5 worm cellular contexts compared by ENCODE assay signal in genomic region chrX:15849397-15849935, ce11.
TF ChIP-seq lines count a peak whose summit lies in the region.

Gene acl-1 (plus strand): TSS chrX:15849885.

TF ChIP-seq in whole organism, L1 larva, 84 proteins besides CTCF, POLR2A, EP300 and RAD21 (continues in another document):
- peak; percentile 83 to 91 for TF ChIP-seq lsy-2 (tag; optimal IDR thresholded peaks at IDR 0.05; lab: Kevin White, UChicago)
- peak; percentile 94 for TF ChIP-seq egl-13 (tag; optimal IDR thresholded peaks at IDR 0.05; lab: Kevin White, UChicago)
- peak; percentile 60 for TF ChIP-seq elt-2 (tag; optimal IDR thresholded peaks at IDR 0.05; lab: Kevin White, UChicago)
- peak; percentile 88 for TF ChIP-seq swsn-7 (tag; optimal IDR thresholded peaks at IDR 0.05; lab: Kevin White, UChicago)
- peak; percentile 33 for TF ChIP-seq aly-2 (tag; optimal IDR thresholded peaks at IDR 0.05; lab: Kevin White, UChicago)
- no peak for TF ChIP-seq aha-1 (tag; optimal IDR thresholded peaks at IDR 0.05; lab: Kevin White, UChicago)
- TF ChIP-seq blmp-1 (tag; optimal IDR thresholded peaks at IDR 0.05; lab: Kevin White, UChicago) = peak; percentile 10
- TF ChIP-seq nhr-11 (tag; optimal IDR thresholded peaks at IDR 0.05; lab: Kevin White, UChicago) = peak; percentile 61
- peak; percentile 95 for TF ChIP-seq nhr-47 (tag; optimal IDR thresholded peaks at IDR 0.05; lab: Kevin White, UChicago)
- no peak for TF ChIP-seq tlp-1 (tag; optimal IDR thresholded peaks at IDR 0.05; lab: Kevin White, UChicago)
- TF ChIP-seq nhr-85 (tag; lab: Kevin White, UChicago) = peak; percentile 96
- peak; percentile 85 for TF ChIP-seq unc-86 (tag; optimal IDR thresholded peaks at IDR 0.05; lab: Kevin White, UChicago)
- TF ChIP-seq sox-4 (tag; optimal IDR thresholded peaks at IDR 0.05; lab: Kevin White, UChicago) = peak; percentile 90
- peak in 1 of 2 experiments; percentile 83 for TF ChIP-seq ztf-11 (tag; optimal IDR thresholded peaks at IDR 0.05; lab: Kevin White, UChicago)
- TF ChIP-seq ama-1 (optimal IDR thresholded peaks at IDR 0.05; lab: Kevin White, UChicago) = no peak
- no peak for TF ChIP-seq sptf-1 (tag; optimal IDR thresholded peaks at IDR 0.05; lab: Kevin White, UChicago)
- TF ChIP-seq snu-23 (GFP tag; optimal IDR thresholded peaks at IDR 0.05; lab: Kevin White, UChicago) = peak; percentile 95
- peak; percentile 89 for TF ChIP-seq pax-3 (tag; optimal IDR thresholded peaks at IDR 0.05; lab: Kevin White, UChicago)
- TF ChIP-seq xbp-1 (tag; optimal IDR thresholded peaks at IDR 0.05; lab: Kevin White, UChicago) = peak; percentile 90

TF ChIP-seq in whole organism, L3 larva, 47 proteins besides CTCF, POLR2A, EP300 and RAD21 (continues in another document):
- TF ChIP-seq ceh-16 (tag; optimal IDR thresholded peaks at IDR 0.05; lab: Kevin White, UChicago) = no peak
- TF ChIP-seq sea-2 (GFP tag; optimal IDR thresholded peaks at IDR 0.05; lab: Kevin White, UChicago) = no peak
- TF ChIP-seq mml-1 (tag; optimal IDR thresholded peaks at IDR 0.05; lab: Kevin White, UChicago) = no peak
- peak; percentile 22 for TF ChIP-seq nhr-25 (tag; optimal IDR thresholded peaks at IDR 0.05; lab: Kevin White, UChicago)
- TF ChIP-seq R02D3.7 (tag; optimal IDR thresholded peaks at IDR 0.05; lab: Kevin White, UChicago) = peak; percentile 97
- TF ChIP-seq ztf-4 (tag; optimal IDR thresholded peaks at IDR 0.05; lab: Kevin White, UChicago) = no peak
- TF ChIP-seq lin-15B (tag; optimal IDR thresholded peaks at IDR 0.05; lab: Kevin White, UChicago) = peak; percentile 82
- TF ChIP-seq fkh-2 (tag; optimal IDR thresholded peaks at IDR 0.05; lab: Kevin White, UChicago) = no peak
- peak; percentile 47 for TF ChIP-seq nhr-23 (tag; optimal IDR thresholded peaks at IDR 0.05; lab: Kevin White, UChicago)
- no peak for TF ChIP-seq nhr-67 (tag; optimal IDR thresholded peaks at IDR 0.05; lab: Kevin White, UChicago)
- no peak for TF ChIP-seq egl-5 (tag; optimal IDR thresholded peaks at IDR 0.05; lab: Kevin White, UChicago)
- peak; percentile 43 for TF ChIP-seq tbx-2 (tag; optimal IDR thresholded peaks at IDR 0.05; lab: Kevin White, UChicago)
- TF ChIP-seq aly-2 (tag; optimal IDR thresholded peaks at IDR 0.05; lab: Kevin White, UChicago) = no peak
- peak; percentile 62 for TF ChIP-seq snpc-4 (tag; optimal IDR thresholded peaks at IDR 0.05; lab: Kevin White, UChicago)
- peak; percentile 79 for TF ChIP-seq fkh-10 (GFP tag; optimal IDR thresholded peaks at IDR 0.05; lab: Kevin White, UChicago)
- TF ChIP-seq pha-4 (tag; optimal IDR thresholded peaks at IDR 0.05; lab: Kevin White, UChicago) = peak; percentile 80
- peak; percentile 25 for TF ChIP-seq lin-39 (tag; optimal IDR thresholded peaks at IDR 0.05; lab: Kevin White, UChicago)
- no peak for TF ChIP-seq nhr-12 (tag; optimal IDR thresholded peaks at IDR 0.05; lab: Kevin White, UChicago)
- TF ChIP-seq unc-62 (GFP tag; optimal IDR thresholded peaks at IDR 0.05; lab: Kevin White, UChicago) = no peak
- TF ChIP-seq elt-1 (tag; optimal IDR thresholded peaks at IDR 0.05; lab: Kevin White, UChicago) = no peak

TF ChIP-seq in whole organism, early embryonic, 17 proteins besides CTCF, POLR2A, EP300 and RAD21:
- TF ChIP-seq ceh-13 (GFP tag; optimal IDR thresholded peaks at IDR 0.05; lab: Kevin White, UChicago) (no peak), tbx-37 (GFP tag; conservative IDR thresholded peaks at IDR 0.05; lab: Robert Waterston, UW) (0 out of 2 replicates have a peak, but pooled peaks have one; percentile 36), tbx-11 (GFP tag; IDR thresholded peaks at IDR 0.05; lab: Robert Waterston, UW) (no peak), hmbx-1 (tag; optimal IDR thresholded peaks at IDR 0.05; lab: Kevin White, UChicago) (no peak), F13C5.2 (tag; optimal IDR thresholded peaks at IDR 0.05; lab: Kevin White, UChicago) (peak; percentile 23), hmg-4 (GFP tag; optimal IDR thresholded peaks at IDR 0.05; lab: Kevin White, UChicago) (no peak), B0310.2 (tag; optimal IDR thresholded peaks at IDR 0.05; lab: Kevin White, UChicago) (no peak), aly-1 (tag; optimal IDR thresholded peaks at IDR 0.05; lab: Kevin White, UChicago) (no peak), tra-4 (tag; optimal IDR thresholded peaks at IDR 0.05; lab: Kevin White, UChicago) (no peak), flt-1 (GFP tag; IDR thresholded peaks at IDR 0.05; lab: Robert Waterston, UW) (no peak)

TF ChIP-seq in whole organism, midembryonic, 9 proteins besides CTCF, POLR2A, EP300 and RAD21:
- TF ChIP-seq T22C8.4 (GFP tag; IDR thresholded peaks at IDR 0.05; lab: Robert Waterston, UW) (0 out of 2 replicates have a peak, but pooled peaks have one; percentile 8), ztf-23 (GFP tag; IDR thresholded peaks at IDR 0.05; lab: Robert Waterston, UW) (no peak), cog-1 (tag; optimal IDR thresholded peaks at IDR 0.05; lab: Kevin White, UChicago) (peak; percentile 55), med-1 (GFP tag; optimal IDR thresholded peaks at IDR 0.05; lab: Kevin White, UChicago; ENCODE audit: insufficient read depth) (no peak), ref-1 (GFP tag; conservative IDR thresholded peaks at IDR 0.05; lab: Robert Waterston, UW) (no peak), tab-1 (GFP tag; IDR thresholded peaks at IDR 0.05; lab: Robert Waterston, UW) (no peak), ztf-29 (GFP tag; IDR thresholded peaks at IDR 0.05; lab: Robert Waterston, UW) (no peak), flt-1 (GFP tag; IDR thresholded peaks at IDR 0.05; lab: Robert Waterston, UW) (no peak), klf-2 (GFP tag; conservative IDR thresholded peaks at IDR 0.05; lab: Robert Waterston, UW) (no peak)

TF ChIP-seq in whole organism, young adult, 124 proteins besides CTCF, POLR2A, EP300 and RAD21 (continues in another document):
- TF ChIP-seq athp-1 (tag; optimal IDR thresholded peaks at IDR 0.05; lab: Kevin White, UChicago) (no peak), efl-1 (GFP tag; optimal IDR thresholded peaks at IDR 0.05; lab: Kevin White, UChicago) (no peak), snpc-3.4 (tag; optimal IDR thresholded peaks at IDR 0.05; lab: Kevin White, UChicago) (no peak), F55B11.4 (tag; optimal IDR thresholded peaks at IDR 0.05; lab: Kevin White, UChicago; ENCODE audit: borderline replicate concordance, insufficient read depth) (no peak), zfh-2 (GFP tag; conservative IDR thresholded peaks at IDR 0.05; lab: Robert Waterston, UW) (no peak), cebp-1 (GFP tag; IDR thresholded peaks at IDR 0.05; lab: Robert Waterston, UW) (no peak), cebp-1 (tag; optimal IDR thresholded peaks at IDR 0.05; lab: Kevin White, UChicago) (peak; percentile 55), sea-2 (GFP tag; IDR thresholded peaks at IDR 0.05; lab: Robert Waterston, UW) (no peak), B0035.1 (tag; optimal IDR thresholded peaks at IDR 0.05; lab: Kevin White, UChicago) (no peak), hlh-26 (GFP tag; conservative IDR thresholded peaks at IDR 0.05; lab: Robert Waterston, UW) (no peak), ceh-58 (GFP tag; IDR thresholded peaks at IDR 0.05; lab: Robert Waterston, UW) (no peak), lsy-27 (tag; optimal IDR thresholded peaks at IDR 0.05; lab: Kevin White, UChicago; ENCODE audit: borderline replicate concordance, insufficient read depth) (no peak), cebp-2 (GFP tag; IDR thresholded peaks at IDR 0.05; lab: Robert Waterston, UW) (no peak), D2030.7 (GFP tag; IDR thresholded peaks at IDR 0.05; lab: Robert Waterston, UW) (no peak), pbrm-1 (GFP tag; IDR thresholded peaks at IDR 0.05; lab: Robert Waterston, UW) (no peak), ets-4 (GFP tag; optimal IDR thresholded peaks at IDR 0.05; lab: Kevin White, UChicago) (no peak), ceh-100 (GFP tag; IDR thresholded peaks at IDR 0.05; lab: Robert Waterston, UW) (no peak), xnd-1 (tag; optimal IDR thresholded peaks at IDR 0.05; lab: Kevin White, UChicago) (no peak), unc-62 (GFP tag; optimal IDR thresholded peaks at IDR 0.05; lab: Kevin White, UChicago) (no peak), sptf-2 (GFP tag; optimal IDR thresholded peaks at IDR 0.05; lab: Kevin White, UChicago) (no peak), him-1 (tag; optimal IDR thresholded peaks at IDR 0.05; lab: Kevin White, UChicago) (no peak), C06A6.2 (GFP tag; conservative IDR thresholded peaks at IDR 0.05; lab: Robert Waterston, UW) (no peak), nfyb-1 (GFP tag; IDR thresholded peaks at IDR 0.05; lab: Robert Waterston, UW) (no peak), dpff-1 (tag; optimal IDR thresholded peaks at IDR 0.05; lab: Kevin White, UChicago) (no peak), rpc-1 (optimal IDR thresholded peaks at IDR 0.05; lab: Kevin White, UChicago) (no peak), rpc-1 (tag; optimal IDR thresholded peaks at IDR 0.05; lab: Kevin White, UChicago) (no peak), C17E4.6 (GFP tag; IDR thresholded peaks at IDR 0.05; lab: Robert Waterston, UW) (no peak), egrh-3 (GFP tag; IDR thresholded peaks at IDR 0.05; lab: Robert Waterston, UW) (no peak), Y56A3A.18 (GFP tag; IDR thresholded peaks at IDR 0.05; lab: Robert Waterston, UW) (no peak), bed-1 (GFP tag; IDR thresholded peaks at IDR 0.05; lab: Robert Waterston, UW) (no peak), Y95B8A.8 (GFP tag; IDR thresholded peaks at IDR 0.05; lab: Robert Waterston, UW) (no peak), rec-8 (tag; optimal IDR thresholded peaks at IDR 0.05; lab: Kevin White, UChicago) (no peak), ceh-40 (GFP tag; IDR thresholded peaks at IDR 0.05; lab: Robert Waterston, UW) (no peak), K11D2.4 (GFP tag; IDR thresholded peaks at IDR 0.05; lab: Robert Waterston, UW) (0 out of 2 replicates have a peak, but pooled peaks have one; percentile 51), aptf-2 (GFP tag; conservative IDR thresholded peaks at IDR 0.05; lab: Robert Waterston, UW) (no peak), madf-3 (GFP tag; IDR thresholded peaks at IDR 0.05; lab: Robert Waterston, UW) (no peak), F57C9.4 (tag; optimal IDR thresholded peaks at IDR 0.05; lab: Kevin White, UChicago) (peak; percentile 20), attf-6 (GFP tag; IDR thresholded peaks at IDR 0.05; lab: Robert Waterston, UW) (no peak), hmg-1.2 (GFP tag; IDR thresholded peaks at IDR 0.05; lab: Robert Waterston, UW) (peak; percentile 45), ceh-79 (tag; optimal IDR thresholded peaks at IDR 0.05; lab: Kevin White, UChicago) (no peak), lin-54 (GFP tag; optimal IDR thresholded peaks at IDR 0.05; lab: Kevin White, UChicago) (no peak), hrde-1 (tag; optimal IDR thresholded peaks at IDR 0.05; lab: Kevin White, UChicago; ENCODE audit: borderline replicate concordance) (no peak), B0336.3 (GFP tag; IDR thresholded peaks at IDR 0.05; lab: Robert Waterston, UW) (0 out of 2 replicates have a peak, but pooled peaks have one; percentile 29), let-526 (GFP tag; IDR thresholded peaks at IDR 0.05; lab: Robert Waterston, UW) (no peak)

Comparison
In these comparisons a context has a peak if more than half of its experiments do, and no peak if none do; other contexts are left out.
1. Of the 8 proteins assayed by ChIP-seq in both whole organism, young adult and whole organism, L1 larva: peak only in whole organism, young adult: none; only in whole organism, L1 larva: dpl-1, efl-1, nhr-90 and unc-130; in both: none; in neither: 2; mixed calls (peak in some experiments, not most) for 2.